4 worm cellular contexts compared by ENCODE assay signal in the genomic region with DNA sequence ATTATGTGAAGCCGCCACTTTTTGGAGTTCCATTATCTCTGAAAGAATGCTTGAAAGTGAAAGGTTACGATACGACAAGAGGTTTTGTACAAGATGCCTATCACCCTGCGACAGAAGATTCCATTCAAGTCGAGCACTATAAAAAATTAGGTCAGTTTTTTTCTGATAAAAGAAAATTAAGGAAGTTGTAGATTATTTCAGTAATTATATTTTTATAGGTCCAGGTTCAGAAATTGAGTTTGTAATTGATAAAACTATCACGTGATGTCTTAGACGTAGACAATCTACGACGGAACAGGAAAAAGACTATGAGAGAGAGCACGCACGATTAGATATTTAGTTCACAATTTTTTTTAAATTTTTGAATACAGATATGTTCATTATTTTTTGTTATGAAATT.
A peak's percentile ranks its signal among the peaks of the same experiment; 100 is the strongest.
TF ChIP-seq lines count a peak whose summit lies in the region.

No protein-coding gene starts in this region.

TF ChIP-seq in whole organism, L1 larva, 84 proteins besides CTCF, POLR2A, EP300 and RAD21:
- TF ChIP-seq tbx-2 (tag; optimal IDR thresholded peaks at IDR 0.05; lab: Kevin White, UChicago), result no peak
- no peak for TF ChIP-seq lsy-2 (tag; optimal IDR thresholded peaks at IDR 0.05; lab: Kevin White, UChicago)
- peak; percentile 61 for TF ChIP-seq elt-2 (tag; optimal IDR thresholded peaks at IDR 0.05; lab: Kevin White, UChicago)
- no peak for TF ChIP-seq lin-13 (GFP tag; optimal IDR thresholded peaks at IDR 0.05; lab: Kevin White, UChicago)
- no peak for TF ChIP-seq fkh-10 (GFP tag; optimal IDR thresholded peaks at IDR 0.05; lab: Kevin White, UChicago)
- TF ChIP-seq pax-3 (tag; optimal IDR thresholded peaks at IDR 0.05; lab: Kevin White, UChicago), result no peak
- no peak for TF ChIP-seq C16A3.4 (tag; optimal IDR thresholded peaks at IDR 0.05; lab: Kevin White, UChicago)

TF ChIP-seq in whole organism, L2 larva, 48 proteins besides CTCF, POLR2A, EP300 and RAD21:
- TF ChIP-seq fos-1 (tag; optimal IDR thresholded peaks at IDR 0.05; lab: Kevin White, UChicago), result peak; percentile 1
- TF ChIP-seq ztf-1 (GFP tag; conservative IDR thresholded peaks at IDR 0.05; lab: Robert Waterston, UW), result no peak

TF ChIP-seq in whole organism, L3 larva, 47 proteins besides CTCF, POLR2A, EP300 and RAD21:
- TF ChIP-seq ama-1 (optimal IDR thresholded peaks at IDR 0.05; lab: Kevin White, UChicago) (no peak), elt-2 (tag; optimal IDR thresholded peaks at IDR 0.05; lab: Kevin White, UChicago) (peak; percentile 59)
TF ChIP-seq in whole organism, L3 larva: peak in this region for 1.

TF ChIP-seq in whole organism, L4 larva, 104 proteins besides CTCF, POLR2A, EP300 and RAD21:
- TF ChIP-seq php-3 (GFP tag; IDR thresholded peaks at IDR 0.05; lab: Robert Waterston, UW), result 0 out of 2 replicates have a peak, but pooled peaks have one; percentile 32
- no peak for TF ChIP-seq nhr-48 (tag; optimal IDR thresholded peaks at IDR 0.05; lab: Kevin White, UChicago)
- peak; percentile 23; the same call in 1 of the 2 replicates for TF ChIP-seq dmd-6 (GFP tag; IDR thresholded peaks at IDR 0.05; lab: Robert Waterston, UW)
- TF ChIP-seq dve-1 (tag; optimal IDR thresholded peaks at IDR 0.05; lab: Kevin White, UChicago; ENCODE audit: insufficient read depth), result peak; percentile 31
TF ChIP-seq in whole organism, L4 larva: peak in this region for 3.
